Fruit fly (Drosophila melanogaster) whole organism, embryonic: ENCODE results near the gene cry.

ENCODE experiments used
- Atf-2 ChIP-seq: fragments of 200-800 bp; sonication (Bioruptor generic); optimal IDR thresholded peaks from 2 replicates; lab custom pipeline; 2016; ENCODE audit warnings: missing biosample characterization, missing genetic modification characterization
- Awh ChIP-seq: fragments of 200-800 bp; sonication (Bioruptor generic); IDR thresholded peaks from 2 replicates; pipeline ENCODE4, ENCODE4 v1.3.6; 2022; ENCODE audit warnings: missing biosample characterization, missing genetic modification characterization
- CG10654 ChIP-seq: fragments of 200-800 bp; sonication (Bioruptor generic); optimal IDR thresholded peaks from 2 replicates; lab custom pipeline; 2016; ENCODE audit warnings: missing biosample characterization, missing genetic modification characterization
- CG11695 ChIP-seq: fragments of 200-800 bp; sonication (Bioruptor generic); IDR thresholded peaks from 3 replicates; pipeline ENCODE4 v1.3.6; 2022; ENCODE audit warnings: missing biosample characterization, missing genetic modification characterization
- CG12219 ChIP-seq: fragments of 200-800 bp; sonication (Bioruptor generic); optimal IDR thresholded peaks from 3 replicates; lab custom pipeline; 2018; ENCODE audit warnings: missing biosample characterization, mild to moderate bottlenecking, missing genetic modification characterization
- CG12391 ChIP-seq: fragments of 200-800 bp; sonication (Bioruptor generic); optimal IDR thresholded peaks from 3 replicates; lab custom pipeline; 2018; ENCODE audit warnings: missing biosample characterization, mild to moderate bottlenecking, missing genetic modification characterization, moderate library complexity
- CG13296 ChIP-seq: fragments of 200-800 bp; sonication (Bioruptor generic); optimal IDR thresholded peaks from 3 replicates; lab custom pipeline; 2018; ENCODE audit warnings: missing biosample characterization, mild to moderate bottlenecking, missing genetic modification characterization
- CG13775 ChIP-seq: fragments of 200-800 bp; sonication (Bioruptor generic); optimal IDR thresholded peaks from 3 replicates; lab custom pipeline; 2017; ENCODE audit warnings: missing biosample characterization, mild to moderate bottlenecking, missing genetic modification characterization
- CG15514 ChIP-seq: fragments of 200-800 bp; sonication (Bioruptor generic); optimal IDR thresholded peaks from 3 replicates; lab custom pipeline; 2017; ENCODE audit warnings: missing biosample characterization, missing genetic modification characterization, mild to moderate bottlenecking, moderate library complexity, missing genetic modification reagents
- CG17361 ChIP-seq: fragments of 200-800 bp; sonication (Bioruptor generic); IDR thresholded peaks from 3 replicates; pipeline ENCODE4 v1.3.6; 2022; ENCODE audit warnings: missing biosample characterization, missing genetic modification characterization
- CG17385 ChIP-seq: fragments of 200-800 bp; sonication (Bioruptor generic); optimal IDR thresholded peaks from 3 replicates; lab custom pipeline; 2018; ENCODE audit warnings: missing biosample characterization, mild to moderate bottlenecking, missing genetic modification characterization
- CG1832 ChIP-seq: fragments of 200-800 bp; sonication (Bioruptor generic); optimal IDR thresholded peaks from 2 replicates; lab custom pipeline; 2017; ENCODE audit warnings: missing biosample characterization, mild to moderate bottlenecking, missing genetic modification characterization, inconsistent platforms
- CG18764 ChIP-seq: fragments of 200-800 bp; sonication (Bioruptor generic); optimal IDR thresholded peaks from 3 replicates; lab custom pipeline; 2016; ENCODE audit warnings: missing biosample characterization, missing genetic modification characterization
- CG2678 ChIP-seq: fragments of 200-800 bp; sonication (Bioruptor generic); optimal IDR thresholded peaks from 3 replicates; lab custom pipeline; 2019; ENCODE audit warnings: missing biosample characterization, mild to moderate bottlenecking, missing genetic modification characterization, moderate library complexity
- CG31224 ChIP-seq: fragments of 200-800 bp; sonication (Bioruptor generic); IDR thresholded peaks from 2 replicates; pipeline ENCODE4 v1.3.6; 2022; ENCODE audit warnings: missing biosample characterization, missing genetic modification characterization
- CG3281 ChIP-seq: fragments of 200-800 bp; sonication (Bioruptor generic); optimal IDR thresholded peaks from 3 replicates; lab custom pipeline; 2017; ENCODE audit warnings: missing biosample characterization, mild to moderate bottlenecking, missing genetic modification characterization
- CG34376 ChIP-seq: fragments of 200-800 bp; sonication (Bioruptor generic); optimal IDR thresholded peaks from 2 replicates; lab custom pipeline; 2018; ENCODE audit warnings: missing biosample characterization, mild to moderate bottlenecking, missing genetic modification characterization
- CG3838 ChIP-seq: fragments of 200-800 bp; sonication (Bioruptor generic); optimal IDR thresholded peaks from 3 replicates; lab custom pipeline; 2016; ENCODE audit warnings: missing biosample characterization, missing genetic modification characterization
- CG6254 ChIP-seq: fragments of 200-800 bp; sonication (Bioruptor generic); optimal IDR thresholded peaks from 3 replicates; lab custom pipeline; 2017; ENCODE audit warnings: mild to moderate bottlenecking, missing biosample characterization, missing genetic modification reagents, missing genetic modification characterization
- CG6854 ChIP-seq: fragments of 200-800 bp; sonication (Bioruptor generic); optimal IDR thresholded peaks from 3 replicates; lab custom pipeline; 2017; ENCODE audit warnings: missing biosample characterization, mild to moderate bottlenecking, missing genetic modification characterization
- CG8281 ChIP-seq: fragments of 200-800 bp; sonication (Bioruptor generic); optimal IDR thresholded peaks from 2 replicates; lab custom pipeline; 2018; ENCODE audit warnings: missing biosample characterization, mild to moderate bottlenecking, missing genetic modification characterization, moderate library complexity
- Eip74EF ChIP-seq, 2 experiments: fragments of 200-800 bp in 1 of 2; fragments of >200 bp in 1 of 2; sonication (Bioruptor generic) in 1 of 2; optimal IDR thresholded peaks; 2 replicates each; lab custom pipeline; 2017 to 2019; ENCODE audit warnings: missing biosample characterization in 2 of 2, missing genetic modification characterization in 2 of 2, mild to moderate bottlenecking in 1 of 2, moderate library complexity in 1 of 2
- Fer1 ChIP-seq: fragments of 200-800 bp; sonication (Bioruptor generic); optimal IDR thresholded peaks from 2 replicates; lab custom pipeline; 2017; ENCODE audit warnings: missing biosample characterization, mild to moderate bottlenecking, missing genetic modification characterization
- HmgZ ChIP-seq: fragments of 200-800 bp; sonication (Bioruptor generic); optimal IDR thresholded peaks from 2 replicates; lab custom pipeline; 2018; ENCODE audit warnings: missing biosample characterization, mild to moderate bottlenecking, missing genetic modification characterization
- Hmr ChIP-seq: fragments of 200-800 bp; sonication (Bioruptor generic); optimal IDR thresholded peaks from 3 replicates; lab custom pipeline; 2017; ENCODE audit warnings: mild to moderate bottlenecking, missing biosample characterization, missing genetic modification reagents, missing genetic modification characterization
- Optix ChIP-seq: fragments of 200-800 bp; sonication (Bioruptor generic); IDR thresholded peaks from 3 replicates; pipeline ENCODE4 v1.3.6; 2022; ENCODE audit warnings: missing biosample characterization, missing genetic modification characterization
- abd-A ChIP-seq: fragments of 200-800 bp; sonication (Bioruptor generic); optimal IDR thresholded peaks from 3 replicates; lab custom pipeline; 2019; ENCODE audit warnings: missing biosample characterization, mild to moderate bottlenecking, missing genetic modification characterization, moderate library complexity
- bbx ChIP-seq: fragments of 200-800 bp; sonication (Bioruptor generic); IDR thresholded peaks from 2 replicates; pipeline ENCODE4 v1.3.6; 2022; ENCODE audit warnings: missing biosample characterization, missing genetic modification characterization; ENCODE audit not compliant: partially characterized antibody
- bsh ChIP-seq, 2 experiments: fragments of 200-800 bp; sonication (Bioruptor generic); optimal IDR thresholded peaks; 2 replicates each; lab custom pipeline; 2017 to 2018; ENCODE audit warnings: mild to moderate bottlenecking in 2 of 2, missing biosample characterization in 2 of 2, missing genetic modification characterization in 2 of 2, moderate library complexity in 1 of 2
- cg ChIP-seq: fragments of 200-800 bp; sonication (Bioruptor generic); optimal IDR thresholded peaks from 3 replicates; lab custom pipeline; 2019; ENCODE audit warnings: missing biosample characterization, mild to moderate bottlenecking, missing genetic modification characterization, moderate library complexity
- corto ChIP-seq: fragments of 200-800 bp; sonication (Bioruptor generic); optimal IDR thresholded peaks from 2 replicates; lab custom pipeline; 2016; ENCODE audit warnings: missing biosample characterization, mild to moderate bottlenecking, missing genetic modification characterization, moderate library complexity
- crol ChIP-seq: fragments of 200-800 bp; sonication (Bioruptor generic); IDR thresholded peaks from 2 replicates; pipeline ENCODE4 v1.3.6; 2022; ENCODE audit warnings: missing biosample characterization, missing genetic modification characterization
- dysf ChIP-seq: fragments of 200-800 bp; sonication (Bioruptor generic); IDR thresholded peaks from 3 replicates; pipeline ENCODE4 v1.3.6; 2022; ENCODE audit warnings: missing biosample characterization, missing genetic modification characterization
- ems ChIP-seq: fragments of 200-800 bp; sonication (Bioruptor generic); optimal IDR thresholded peaks from 3 replicates; lab custom pipeline; 2016; ENCODE audit warnings: missing biosample characterization, missing genetic modification characterization
- en ChIP-seq: fragments of 200-800 bp; sonication (Bioruptor generic); optimal IDR thresholded peaks from 2 replicates; lab custom pipeline; 2016; ENCODE audit warnings: missing biosample characterization, missing genetic modification characterization
- fd96Cb ChIP-seq: fragments of 200-800 bp; sonication (Bioruptor generic); optimal IDR thresholded peaks from 2 replicates; lab custom pipeline; 2018; ENCODE audit warnings: missing biosample characterization, mild to moderate bottlenecking, missing genetic modification characterization, moderate library complexity
- gce ChIP-seq: fragments of 200-800 bp; sonication (Bioruptor generic); IDR thresholded peaks from 3 replicates; pipeline ENCODE4 v1.3.6; 2022; ENCODE audit warnings: missing biosample characterization, missing genetic modification characterization
- lab ChIP-seq: fragments of 200-800 bp; sonication (Bioruptor generic); optimal IDR thresholded peaks from 3 replicates; lab custom pipeline; 2017; ENCODE audit warnings: missing biosample characterization, missing genetic modification characterization, mild to moderate bottlenecking, moderate library complexity, missing genetic modification reagents
- maf-S ChIP-seq: fragments of 200-800 bp; sonication (Bioruptor generic); optimal IDR thresholded peaks from 2 replicates; lab custom pipeline; 2016; ENCODE audit warnings: missing biosample characterization, missing genetic modification characterization
- odd ChIP-seq: fragments of 200-800 bp; sonication (Bioruptor generic); optimal IDR thresholded peaks from 2 replicates; lab custom pipeline; 2017; ENCODE audit warnings: missing biosample characterization, mild to moderate bottlenecking, missing genetic modification characterization
- onecut ChIP-seq: fragments of 200-800 bp; sonication (Bioruptor generic); IDR thresholded peaks from 2 replicates; pipeline ENCODE4 v1.3.6; 2022; ENCODE audit warnings: missing biosample characterization, missing genetic modification characterization
- otp ChIP-seq: fragments of 200-800 bp; sonication (Bioruptor generic); IDR thresholded peaks from 3 replicates; pipeline ENCODE4, ENCODE4 v1.3.6; 2022; ENCODE audit warnings: missing biosample characterization, missing genetic modification characterization
- scrt ChIP-seq: fragments of 200-800 bp; sonication (Bioruptor generic); optimal IDR thresholded peaks from 2 replicates; lab custom pipeline; 2018; ENCODE audit warnings: missing biosample characterization, mild to moderate bottlenecking, missing genetic modification characterization, moderate library complexity
- sisA ChIP-seq: fragments of 200-800 bp; sonication (Bioruptor generic); IDR thresholded peaks from 2 replicates; pipeline ENCODE4 v1.3.6; 2022; ENCODE audit warnings: missing biosample characterization, missing genetic modification characterization
- slbo ChIP-seq: fragments of 200-800 bp; sonication (Bioruptor generic); IDR thresholded peaks from 2 replicates; pipeline ENCODE4 v1.3.6; 2022; ENCODE audit warnings: missing biosample characterization, missing genetic modification characterization
- so ChIP-seq: fragments of 200-800 bp; sonication (Bioruptor generic); IDR thresholded peaks from 3 replicates; pipeline ENCODE4 v1.3.6; 2022; ENCODE audit warnings: missing biosample characterization, missing genetic modification characterization
- sqz ChIP-seq: fragments of 200-800 bp; sonication (Bioruptor generic); optimal IDR thresholded peaks from 3 replicates; lab custom pipeline; 2018; ENCODE audit warnings: missing biosample characterization, mild to moderate bottlenecking, missing genetic modification characterization
- yki ChIP-seq: fragments of >200 bp; optimal IDR thresholded peaks from 3 replicates; lab custom pipeline; 2018

cry gene

dm6 chr3R:19163972-19164819, 47.8 kb upstream of the cry start, which contains the start of gene sqz (continued):
- TF ChIP-seq otp (GFP tag; lab: Robert Waterston, UW) (peak; percentile 8; the same call in 1 of the 3 replicates), CG3281 (GFP tag; lab: Kevin White, UChicago) (peak; percentile 36), odd (GFP tag; lab: Kevin White, UChicago) (peak; percentile 26), bsh (GFP tag; optimal IDR thresholded peaks at IDR 0.05; lab: Kevin White, UChicago) (peak in 1 of 2 experiments; percentile 84), CG6854 (peak; percentile 61), CG12391 (tag; lab: Kevin White, UChicago) (no peak), CG17385 (peak; percentile 49), Awh (GFP tag; lab: Robert Waterston, UW) (peak; percentile 57; the same call in 1 of the 2 replicates), gce (GFP tag; lab: Robert Waterston, UW) (0 out of 3 replicates have a peak, but pooled peaks have one; percentile 23), scrt (GFP tag; lab: Kevin White, UChicago) (peak; percentile 50), Eip74EF (GFP tag; optimal IDR thresholded peaks at IDR 0.05; lab: Kevin White, UChicago) (peak in 1 of 2 experiments; percentile 17), CG11695 (GFP tag; lab: Robert Waterston, UW) (0 out of 3 replicates have a peak, but pooled peaks have one; percentile 13), Hmr (peak; percentile 56), yki (peak; percentile 80), CG17361 (GFP tag; lab: Robert Waterston, UW) (no peak; the same call in 2 of the 3 replicates), CG1832 (GFP tag; lab: Kevin White, UChicago) (peak; percentile 27), onecut (GFP tag; lab: Robert Waterston, UW) (0 out of 2 replicates have a peak, but pooled peaks have one; percentile 20), sqz (GFP tag; lab: Kevin White, UChicago) (peak; percentile 100), CG12219 (GFP tag; lab: Kevin White, UChicago) (peak; percentile 7), bbx (GFP tag; lab: Robert Waterston, UW) (peak; percentile 69), CG13296 (GFP tag; lab: Kevin White, UChicago) (peak; percentile 19), CG10654 (GFP tag; lab: Kevin White, UChicago) (no peak), CG31224 (GFP tag; lab: Robert Waterston, UW) (no peak), en (GFP tag; lab: Kevin White, UChicago) (no peak), cg (GFP tag; lab: Kevin White, UChicago) (peak; percentile 94), Atf-2 (GFP tag; lab: Kevin White, UChicago) (no peak), CG13775 (GFP tag; lab: Kevin White, UChicago) (peak; percentile 12), dysf (GFP tag; lab: Robert Waterston, UW) (no peak), CG18764 (GFP tag; lab: Kevin White, UChicago) (no peak), slbo (GFP tag; lab: Robert Waterston, UW) (0 out of 2 replicates have a peak, but pooled peaks have one; percentile 24), CG6254 (peak; percentile 33), CG2678 (tag; lab: Kevin White, UChicago) (peak; percentile 33), CG15514 (GFP tag; lab: Kevin White, UChicago) (peak; percentile 30), fd96Cb (tag; lab: Kevin White, UChicago) (no peak), CG3838 (GFP tag; lab: Kevin White, UChicago) (peak; percentile 49), CG34376 (GFP tag; lab: Kevin White, UChicago) (peak; percentile 26), abd-A (peak; percentile 68), ems (GFP tag; lab: Kevin White, UChicago) (no peak), corto (peak; percentile 79), maf-S (no peak), lab (GFP tag; lab: Kevin White, UChicago) (peak; percentile 37), Fer1 (GFP tag; lab: Kevin White, UChicago) (peak; percentile 45), crol (GFP tag; lab: Robert Waterston, UW) (peak; percentile 51; the same call in 1 of the 2 replicates), sisA (GFP tag; lab: Robert Waterston, UW) (no peak), HmgZ (tag; lab: Kevin White, UChicago) (peak; percentile 2), Optix (no peak), so (GFP tag; lab: Robert Waterston, UW) (peak; percentile 42; the same call in 1 of the 3 replicates), CG8281 (tag; lab: Kevin White, UChicago) (no peak)
